Fruit fly (Drosophila melanogaster) whole organism, embryonic: ENCODE data around the gene CG2841.

Experiments
- Abd-B ChIP-seq: fragments of 200-800 bp; sonication (Bioruptor generic); optimal IDR thresholded peaks from 2 replicates; lab custom pipeline; 2018; ENCODE audit warnings: missing biosample characterization, mild to moderate bottlenecking, missing genetic modification characterization, moderate library complexity
- Antp ChIP-seq: fragments of 200-800 bp; sonication (Bioruptor generic); optimal IDR thresholded peaks from 3 replicates; lab custom pipeline; 2016; ENCODE audit warnings: missing biosample characterization, missing genetic modification characterization
- Awh ChIP-seq: fragments of 200-800 bp; sonication (Bioruptor generic); IDR thresholded peaks from 2 replicates; pipeline ENCODE4, ENCODE4 v1.3.6; 2022; ENCODE audit warnings: missing biosample characterization, missing genetic modification characterization
- CG10366 ChIP-seq: fragments of 200-800 bp; sonication (Bioruptor generic); IDR thresholded peaks from 2 replicates; pipeline ENCODE4 v1.3.6; 2022; ENCODE audit warnings: missing biosample characterization, missing genetic modification characterization
- CG10543 ChIP-seq: fragments of 200-800 bp; sonication (Bioruptor generic); optimal IDR thresholded peaks from 3 replicates; lab custom pipeline; 2017; ENCODE audit warnings: missing biosample characterization, mild to moderate bottlenecking, missing genetic modification characterization, moderate library complexity
- CG12071 ChIP-seq: fragments of 200-800 bp; sonication (Bioruptor generic); optimal IDR thresholded peaks from 3 replicates; lab custom pipeline; 2018; ENCODE audit warnings: missing biosample characterization, mild to moderate bottlenecking, missing genetic modification characterization
- CG12104 ChIP-seq: fragments of 200-800 bp; sonication (Bioruptor generic); optimal IDR thresholded peaks from 3 replicates; lab custom pipeline; 2016; ENCODE audit warnings: missing biosample characterization, missing genetic modification characterization
- CG13424 ChIP-seq: fragments of 200-800 bp; sonication (Bioruptor generic); optimal IDR thresholded peaks from 2 replicates; lab custom pipeline; 2019; ENCODE audit warnings: missing biosample characterization, mild to moderate bottlenecking, missing genetic modification characterization, moderate library complexity
- CG14860 ChIP-seq: fragments of 200-800 bp; sonication (Bioruptor generic); IDR thresholded peaks from 3 replicates; pipeline ENCODE4 v1.3.6; 2022; ENCODE audit warnings: missing biosample characterization, missing genetic modification characterization; ENCODE audit not compliant: partially characterized antibody
- CG15269 ChIP-seq: fragments of 200-800 bp; sonication (Bioruptor generic); optimal IDR thresholded peaks from 2 replicates; lab custom pipeline; 2018; ENCODE audit warnings: missing biosample characterization, mild to moderate bottlenecking, missing genetic modification characterization, moderate library complexity
- CG17361 ChIP-seq: fragments of 200-800 bp; sonication (Bioruptor generic); IDR thresholded peaks from 3 replicates; pipeline ENCODE4 v1.3.6; 2022; ENCODE audit warnings: missing biosample characterization, missing genetic modification characterization
- CG17802 ChIP-seq: fragments of 200-800 bp; sonication (Bioruptor generic); optimal IDR thresholded peaks from 2 replicates; lab custom pipeline; 2018; ENCODE audit warnings: missing biosample characterization, mild to moderate bottlenecking, missing genetic modification characterization, moderate library complexity
- CG17829 ChIP-seq: fragments of 200-800 bp; optimal IDR thresholded peaks from 2 replicates; lab custom pipeline; 2019; ENCODE audit warnings: missing biosample characterization, mild to moderate bottlenecking, missing genetic modification characterization, moderate library complexity
- CG1792 ChIP-seq: fragments of 200-800 bp; sonication (Bioruptor generic); optimal IDR thresholded peaks from 2 replicates; lab custom pipeline; 2016; ENCODE audit warnings: missing biosample characterization, missing genetic modification characterization
- CG2120 ChIP-seq: fragments of 200-800 bp; sonication (Bioruptor generic); optimal IDR thresholded peaks from 3 replicates; lab custom pipeline; 2016; ENCODE audit warnings: missing biosample characterization, missing genetic modification characterization
- CG2129 ChIP-seq: fragments of 200-800 bp; sonication (Bioruptor generic); IDR thresholded peaks from 2 replicates; pipeline ENCODE4 v1.3.6; 2022; ENCODE audit warnings: missing biosample characterization, missing genetic modification characterization; ENCODE audit not compliant: partially characterized antibody
- CG2199 ChIP-seq: fragments of 200-800 bp; sonication (Bioruptor generic); IDR thresholded peaks from 3 replicates; pipeline ENCODE4 v1.3.6; 2022; ENCODE audit warnings: missing biosample characterization, missing genetic modification characterization
- CG2712 ChIP-seq: fragments of 200-800 bp; optimal IDR thresholded peaks from 3 replicates; lab custom pipeline; 2019; ENCODE audit warnings: missing biosample characterization, mild to moderate bottlenecking, missing genetic modification characterization, moderate library complexity
- CG30020 ChIP-seq: fragments of 200-800 bp; optimal IDR thresholded peaks from 2 replicates; lab custom pipeline; 2019; ENCODE audit warnings: missing biosample characterization, mild to moderate bottlenecking, missing genetic modification characterization, moderate library complexity
- CG3163 ChIP-seq: fragments of 200-800 bp; sonication (Bioruptor generic); optimal IDR thresholded peaks from 3 replicates; lab custom pipeline; 2016; ENCODE audit warnings: missing biosample characterization, missing genetic modification characterization
- CG4360 ChIP-seq: fragments of 200-800 bp; sonication (Bioruptor generic); IDR thresholded peaks from 2 replicates; pipeline ENCODE4 v1.3.6; 2022; ENCODE audit warnings: missing biosample characterization, missing genetic modification characterization
- CG43689 ChIP-seq: fragments of 200-800 bp; sonication (Bioruptor generic); IDR thresholded peaks from 2 replicates; pipeline ENCODE4 v1.3.6; 2022; ENCODE audit warnings: missing biosample characterization, missing genetic modification characterization
- Camta ChIP-seq: fragments of 200-800 bp; sonication (Bioruptor generic); optimal IDR thresholded peaks from 2 replicates; lab custom pipeline; 2016; ENCODE audit warnings: missing biosample characterization, missing genetic modification characterization
- CkIIα-i1 ChIP-seq: fragments of 200-800 bp; sonication (Bioruptor generic); IDR thresholded peaks from 2 replicates; pipeline ENCODE4 v1.3.6; 2022; ENCODE audit warnings: missing biosample characterization, missing genetic modification characterization
- Dad ChIP-seq: fragments of 200-800 bp; sonication (Bioruptor generic); optimal IDR thresholded peaks from 3 replicates; lab custom pipeline; 2016; ENCODE audit warnings: missing biosample characterization, missing genetic modification characterization
- Dip2 ChIP-seq: fragments of 200-800 bp; sonication (Bioruptor generic); IDR thresholded peaks from 2 replicates; pipeline ENCODE4 v1.3.6; 2022; ENCODE audit warnings: missing biosample characterization, missing genetic modification characterization
- Doc2 ChIP-seq: fragments of 200-800 bp; sonication (Bioruptor generic); IDR thresholded peaks from 2 replicates; pipeline ENCODE4 v1.3.6; 2022; ENCODE audit warnings: missing biosample characterization, missing genetic modification characterization
- Fer3 ChIP-seq: fragments of 200-800 bp; sonication (Bioruptor generic); optimal IDR thresholded peaks from 2 replicates; lab custom pipeline; 2018; ENCODE audit warnings: missing biosample characterization, mild to moderate bottlenecking, missing genetic modification characterization, moderate library complexity
- Hr39 ChIP-seq: fragments of >200 bp; optimal IDR thresholded peaks from 2 replicates; lab custom pipeline; 2017
- Oaz ChIP-seq: fragments of 200-800 bp; sonication (Bioruptor generic); IDR thresholded peaks from 2 replicates; pipeline ENCODE4 v1.3.6; 2022; ENCODE audit warnings: missing biosample characterization, missing genetic modification characterization
- Sry-β ChIP-seq: fragments of 200-800 bp; sonication (Bioruptor generic); optimal IDR thresholded peaks from 2 replicates; lab custom pipeline; 2018; ENCODE audit warnings: missing biosample characterization, mild to moderate bottlenecking, missing genetic modification characterization, moderate library complexity
- bbx ChIP-seq: fragments of 200-800 bp; sonication (Bioruptor generic); IDR thresholded peaks from 2 replicates; pipeline ENCODE4 v1.3.6; 2022; ENCODE audit warnings: missing biosample characterization, missing genetic modification characterization; ENCODE audit not compliant: partially characterized antibody
- br ChIP-seq: fragments of >200 bp; optimal IDR thresholded peaks from 2 replicates; lab custom pipeline; 2017
- cas ChIP-seq: fragments of 200-800 bp; sonication (Bioruptor generic); IDR thresholded peaks from 2 replicates; pipeline ENCODE4 v1.3.6; 2022; ENCODE audit warnings: missing biosample characterization, missing genetic modification characterization
- dmrt11E ChIP-seq: fragments of 200-800 bp; sonication (Bioruptor generic); optimal IDR thresholded peaks from 3 replicates; lab custom pipeline; 2018; ENCODE audit warnings: missing biosample characterization, mild to moderate bottlenecking, missing genetic modification characterization, moderate library complexity
- dmrt99B ChIP-seq: fragments of 200-800 bp; sonication (Bioruptor generic); optimal IDR thresholded peaks from 2 replicates; lab custom pipeline; 2018; ENCODE audit warnings: missing biosample characterization, mild to moderate bottlenecking, missing genetic modification characterization, moderate library complexity
- dysf ChIP-seq: fragments of 200-800 bp; sonication (Bioruptor generic); IDR thresholded peaks from 3 replicates; pipeline ENCODE4 v1.3.6; 2022; ENCODE audit warnings: missing biosample characterization, missing genetic modification characterization
- emc ChIP-seq: fragments of 200-800 bp; sonication (Bioruptor generic); optimal IDR thresholded peaks from 2 replicates; lab custom pipeline; 2016; ENCODE audit warnings: missing biosample characterization, missing genetic modification characterization
- esg ChIP-seq: fragments of 200-800 bp; sonication (Bioruptor generic); conservative IDR thresholded peaks from 2 replicates; pipeline ENCODE4 v1.3.6; 2022; ENCODE audit warnings: missing biosample characterization, missing genetic modification characterization
- gcm ChIP-seq: fragments of 200-800 bp; sonication (Bioruptor generic); optimal IDR thresholded peaks from 2 replicates; lab custom pipeline; 2019; ENCODE audit warnings: missing biosample characterization, mild to moderate bottlenecking, missing genetic modification characterization, moderate library complexity
- klu ChIP-seq: fragments of 200-800 bp; sonication (Bioruptor generic); IDR thresholded peaks from 2 replicates; pipeline ENCODE4 v1.3.6; 2022; ENCODE audit warnings: missing biosample characterization, missing genetic modification characterization
- lbe ChIP-seq: fragments of 200-800 bp; sonication (Bioruptor generic); optimal IDR thresholded peaks from 2 replicates; lab custom pipeline; 2016; ENCODE audit warnings: missing biosample characterization, mild to moderate bottlenecking, missing genetic modification characterization
- lilli ChIP-seq: fragments of 200-800 bp; sonication (Bioruptor generic); optimal IDR thresholded peaks from 3 replicates; lab custom pipeline; 2016; ENCODE audit warnings: missing biosample characterization, missing genetic modification characterization
- lmd ChIP-seq: fragments of 200-800 bp; sonication (Bioruptor generic); IDR thresholded peaks from 2 replicates; pipeline ENCODE4 v1.3.6; 2022; ENCODE audit warnings: missing biosample characterization, missing genetic modification characterization
- maf-S ChIP-seq: fragments of 200-800 bp; sonication (Bioruptor generic); optimal IDR thresholded peaks from 2 replicates; lab custom pipeline; 2016; ENCODE audit warnings: missing biosample characterization, missing genetic modification characterization
- nerfin-2 ChIP-seq: fragments of 200-800 bp; sonication (Bioruptor generic); IDR thresholded peaks from 2 replicates; pipeline ENCODE4 v1.3.6; 2022; ENCODE audit warnings: missing biosample characterization, missing genetic modification characterization; ENCODE audit not compliant: partially characterized antibody
- onecut ChIP-seq: fragments of 200-800 bp; sonication (Bioruptor generic); IDR thresholded peaks from 2 replicates; pipeline ENCODE4 v1.3.6; 2022; ENCODE audit warnings: missing biosample characterization, missing genetic modification characterization
- otp ChIP-seq: fragments of 200-800 bp; sonication (Bioruptor generic); IDR thresholded peaks from 3 replicates; pipeline ENCODE4, ENCODE4 v1.3.6; 2022; ENCODE audit warnings: missing biosample characterization, missing genetic modification characterization
- slp2 ChIP-seq: fragments of 200-800 bp; sonication (Bioruptor generic); optimal IDR thresholded peaks from 2 replicates; lab custom pipeline; 2016; ENCODE audit warnings: missing biosample characterization, missing genetic modification characterization
- tup ChIP-seq: fragments of 200-800 bp; sonication (Bioruptor generic); optimal IDR thresholded peaks from 2 replicates; lab custom pipeline; 2016; ENCODE audit warnings: missing biosample characterization, mild to moderate bottlenecking, missing genetic modification characterization, moderate library complexity
- zf30C ChIP-seq: fragments of 200-800 bp; sonication (Bioruptor generic); optimal IDR thresholded peaks from 3 replicates; lab custom pipeline; 2018; ENCODE audit warnings: missing biosample characterization, mild to moderate bottlenecking, missing genetic modification characterization

CG2841 gene

dm6 chrX:2340009-2340733 lies 26.0 kb downstream of the CG2841 start (continued):
- no peak for TF ChIP-seq CG10366 (GFP tag; lab: Robert Waterston, UW)
- TF ChIP-seq Oaz (GFP tag; lab: Robert Waterston, UW): no peak
- TF ChIP-seq zf30C: no peak
- TF ChIP-seq CG2712 (tag; lab: Kevin White, UChicago): peak; percentile 38
- peak; percentile 63; the same call in 1 of the 2 replicates for TF ChIP-seq nerfin-2
- no peak for TF ChIP-seq dmrt99B (tag; lab: Kevin White, UChicago)
- no peak for TF ChIP-seq br (lab: Kevin White, UChicago)
- TF ChIP-seq dmrt11E (tag; lab: Kevin White, UChicago): no peak
- no peak for TF ChIP-seq Hr39 (lab: Kevin White, UChicago)
- TF ChIP-seq Abd-B: peak; percentile 46
- TF ChIP-seq tup (GFP tag; lab: Kevin White, UChicago): no peak
- TF ChIP-seq CG12071 (GFP tag; lab: Kevin White, UChicago): no peak
- TF ChIP-seq lilli (GFP tag; lab: Kevin White, UChicago): no peak
- TF ChIP-seq gcm (GFP tag; lab: Kevin White, UChicago): no peak
- TF ChIP-seq CG1792: no peak
- TF ChIP-seq CG12104 (GFP tag; lab: Kevin White, UChicago): no peak
- no peak for TF ChIP-seq esg
- no peak for TF ChIP-seq CG2129
- TF ChIP-seq otp (GFP tag; lab: Robert Waterston, UW): no peak
- no peak for TF ChIP-seq Antp (GFP tag; lab: Kevin White, UChicago)
- no peak for TF ChIP-seq CG15269 (tag; lab: Kevin White, UChicago)
- TF ChIP-seq Sry-β: no peak
- TF ChIP-seq dysf (GFP tag; lab: Robert Waterston, UW): no peak
- peak; percentile 2 for TF ChIP-seq CG10543
- TF ChIP-seq CG17802 (tag; lab: Kevin White, UChicago): no peak
- TF ChIP-seq lmd: no peak
- TF ChIP-seq CG17361: peak; percentile 49; the same call in 2 of the 3 replicates
- no peak for TF ChIP-seq cas
- no peak for TF ChIP-seq Doc2 (GFP tag; lab: Robert Waterston, UW)
- no peak for TF ChIP-seq Camta
- peak; percentile 90 for TF ChIP-seq Dip2
- no peak for TF ChIP-seq maf-S (GFP tag; lab: Kevin White, UChicago)
- TF ChIP-seq CG2199: peak; percentile 44; the same call in 1 of the 3 replicates
- TF ChIP-seq CG43689 (GFP tag; lab: Robert Waterston, UW): no peak
- no peak for TF ChIP-seq onecut (GFP tag; lab: Robert Waterston, UW)
- no peak for TF ChIP-seq CG3163 (GFP tag; lab: Kevin White, UChicago)
- no peak for TF ChIP-seq Awh (GFP tag; lab: Robert Waterston, UW)
- TF ChIP-seq emc (GFP tag; lab: Kevin White, UChicago): no peak
- TF ChIP-seq CG2120 (GFP tag; lab: Kevin White, UChicago): peak; percentile 27
- TF ChIP-seq CG30020 (tag; lab: Kevin White, UChicago): no peak
- TF ChIP-seq CG13424 (tag; lab: Kevin White, UChicago): no peak
- no peak for TF ChIP-seq slp2 (GFP tag; lab: Kevin White, UChicago)
- no peak for TF ChIP-seq lbe (GFP tag; lab: Kevin White, UChicago)
- TF ChIP-seq CG17829 (tag; lab: Kevin White, UChicago): no peak
- TF ChIP-seq Dad: no peak
- TF ChIP-seq bbx (GFP tag; lab: Robert Waterston, UW): peak; percentile 73
- TF ChIP-seq klu (GFP tag; lab: Robert Waterston, UW): no peak
- TF ChIP-seq CG4360 (GFP tag; lab: Robert Waterston, UW): no peak
- no peak for TF ChIP-seq CkIIα-i1 (GFP tag; lab: Robert Waterston, UW)
- TF ChIP-seq Fer3 (tag; lab: Kevin White, UChicago): no peak
- TF ChIP-seq CG14860 (GFP tag; lab: Robert Waterston, UW): peak; percentile 49; the same call in 1 of the 3 replicates
